Fruit fly (Drosophila melanogaster): ENCODE measurements around the gene Syx16.

Syx16 gene

DNA sequence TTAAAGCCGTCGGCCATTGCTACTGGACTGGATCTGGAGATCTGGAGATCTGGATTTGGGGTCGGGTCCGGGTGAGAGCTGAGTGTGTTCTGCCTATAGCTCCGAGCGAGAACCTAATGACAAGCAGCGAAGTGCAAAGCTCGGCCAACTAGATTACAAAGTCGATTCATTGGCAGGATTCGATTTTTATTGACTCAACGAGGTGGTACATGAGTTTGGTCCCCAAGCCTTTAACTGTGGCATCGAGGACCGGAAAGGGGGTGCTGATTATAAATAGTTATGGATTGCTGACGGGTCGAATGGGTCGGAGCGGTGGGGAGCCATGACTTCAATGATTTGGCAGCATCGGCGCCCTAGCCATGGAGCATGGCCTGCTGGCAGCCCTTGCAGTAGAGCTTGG, 19.9 kb upstream of the Syx16 start, which contains the start of gene CG15459:
Gene CG15459 (minus strand): TSS at position 101 of the 400 bp plus-strand sequence.
- TF ChIP-seq CrebA (GFP tag; optimal IDR thresholded peaks at IDR 0.05; ENCODE audit: borderline replicate concordance) (no peak), psq (GFP tag; optimal IDR thresholded peaks at IDR 0.05) (no peak), Dif (GFP tag; optimal IDR thresholded peaks at IDR 0.05; ENCODE audit: partially characterized antibody) (no peak), dsf (GFP tag; optimal IDR thresholded peaks at IDR 0.05; ENCODE audit: borderline replicate concordance) (no peak), dl (GFP tag; optimal IDR thresholded peaks at IDR 0.05; ENCODE audit: insufficient read depth in 1 of 2, partially characterized antibody in 2 of 2) (no peak), rgr (GFP tag; optimal IDR thresholded peaks at IDR 0.05) (no peak)

DNA sequence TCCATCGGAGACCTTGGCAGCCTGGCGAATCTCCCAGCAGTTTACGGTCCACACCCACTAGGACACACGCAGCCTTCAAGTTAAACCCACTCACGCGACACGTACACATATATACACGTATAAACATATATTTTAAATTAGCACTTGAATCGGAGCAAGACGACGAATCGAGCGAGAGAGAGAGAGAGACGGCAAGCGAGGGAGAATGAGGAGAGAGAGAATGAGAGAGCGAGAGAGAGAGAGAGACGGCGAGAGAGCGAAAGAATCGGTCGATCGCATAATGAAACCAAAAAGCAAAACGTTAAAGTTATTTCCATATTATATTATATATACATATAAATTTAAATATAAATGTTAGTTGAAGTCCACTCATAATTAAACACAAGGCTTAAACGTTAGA, 18.1 kb upstream of the Syx16 start:
- TF ChIP-seq dmrt93B (GFP tag; optimal IDR thresholded peaks at IDR 0.05) (no peak), N (GFP tag; optimal IDR thresholded peaks at IDR 0.05) (no peak), HLH106 (tag; optimal IDR thresholded peaks at IDR 0.05) (no peak), ey (GFP tag; optimal IDR thresholded peaks at IDR 0.05) (no peak), pan (optimal IDR thresholded peaks at IDR 0.05) (no peak), Hr78 (GFP tag; optimal IDR thresholded peaks at IDR 0.05) (no peak), Abd-B (GFP tag; optimal IDR thresholded peaks at IDR 0.05) (no peak), Sp1 (GFP tag; optimal IDR thresholded peaks at IDR 0.05) (no peak), psq (GFP tag; optimal IDR thresholded peaks at IDR 0.05) (no peak), Hnf4 (GFP tag; optimal IDR thresholded peaks at IDR 0.05) (no peak), Jra (GFP tag; optimal IDR thresholded peaks at IDR 0.05) (no peak)

DNA sequence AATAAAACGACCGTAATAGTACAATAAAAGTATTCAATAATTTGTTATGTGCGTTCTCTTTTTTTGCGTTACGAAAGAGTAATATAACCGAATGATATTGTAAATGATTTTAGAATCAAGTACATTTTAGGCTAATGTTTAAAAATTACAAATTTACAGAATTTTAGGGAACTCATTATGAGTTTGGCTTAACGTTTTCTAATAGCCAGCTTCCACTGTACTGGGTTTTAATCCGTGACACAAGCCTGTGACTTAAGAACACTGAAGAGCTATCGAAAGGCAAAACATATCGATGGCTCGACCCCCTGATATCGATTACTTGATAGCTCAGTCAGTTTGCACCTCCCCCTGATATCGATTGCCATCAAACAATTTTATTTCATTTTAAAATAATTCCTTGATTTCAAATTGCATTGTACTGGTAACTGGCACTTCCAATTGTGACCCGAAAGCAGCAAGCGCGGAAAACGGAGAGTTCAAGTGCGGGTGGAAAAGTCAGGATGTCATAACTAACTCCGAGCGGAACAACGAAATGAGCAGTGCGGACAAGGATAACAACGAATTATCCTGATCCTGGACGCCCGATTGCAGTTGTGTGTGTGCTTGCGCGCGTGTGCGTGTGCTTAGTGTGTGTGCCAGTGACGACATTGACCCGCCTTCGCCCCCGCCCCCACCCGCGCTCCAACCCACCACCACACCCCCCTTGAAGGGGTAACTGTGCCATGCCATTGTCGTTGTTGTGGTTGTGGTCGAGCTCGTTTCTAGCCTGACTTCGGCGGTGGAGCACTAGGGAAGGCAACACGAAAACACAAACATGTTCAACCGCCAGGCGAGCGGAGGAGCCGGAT, 739 bp upstream of the Syx16 start, which contains the start of gene HERC2:
Gene HERC2 (plus strand): TSS at position 330 of the 848 bp plus-strand sequence.
- TF ChIP-seq Sp1 (GFP tag; optimal IDR thresholded peaks at IDR 0.05) (peak; percentile 20), HLH106 (tag; optimal IDR thresholded peaks at IDR 0.05) (peak; percentile 68), ey (GFP tag; optimal IDR thresholded peaks at IDR 0.05) (peak; percentile 51), Rel (GFP tag; optimal IDR thresholded peaks at IDR 0.05) (no peak), Rel (tag; optimal IDR thresholded peaks at IDR 0.05) (no peak), psq (GFP tag; optimal IDR thresholded peaks at IDR 0.05) (peak; percentile 28), fru (GFP tag; optimal IDR thresholded peaks at IDR 0.05) (peak; percentile 21), Myc (optimal IDR thresholded peaks at IDR 0.05) (no peak), rgr (GFP tag; optimal IDR thresholded peaks at IDR 0.05) (no peak), Hr83 (GFP tag; optimal IDR thresholded peaks at IDR 0.05; ENCODE audit: poor library complexity, severe bottlenecking) (peak; percentile 2), dl (GFP tag; optimal IDR thresholded peaks at IDR 0.05; ENCODE audit: insufficient read depth in 1 of 2, partially characterized antibody in 2 of 2) (no peak), foxo (GFP tag; optimal IDR thresholded peaks at IDR 0.05) (peak in 1 of 2 experiments; percentile 52), woc (GFP tag; optimal IDR thresholded peaks at IDR 0.05) (peak; percentile 68), h (GFP tag; optimal IDR thresholded peaks at IDR 0.05) (peak; percentile 40)

DNA sequence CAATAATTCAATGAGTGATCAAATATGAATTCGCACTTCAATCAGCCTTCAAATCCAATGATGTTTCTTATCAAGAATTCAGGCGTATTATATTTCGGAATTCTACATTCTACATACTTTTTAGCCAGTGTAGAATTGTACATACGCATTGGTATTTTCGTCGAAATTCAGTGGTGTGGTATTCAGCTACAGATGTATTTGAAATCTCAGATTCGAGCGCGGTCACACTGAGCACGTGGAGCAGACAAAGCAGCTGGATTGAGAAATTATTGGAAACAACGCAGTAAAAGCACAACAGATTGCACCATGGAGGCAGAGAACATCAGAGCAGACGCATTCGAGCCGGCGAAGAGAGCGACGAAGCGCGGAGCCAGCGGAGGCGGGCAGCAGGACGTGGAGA, 2.3 kb downstream of the Syx16 start:
- TF ChIP-seq Rel (GFP tag; optimal IDR thresholded peaks at IDR 0.05) (no peak), Rel (tag; optimal IDR thresholded peaks at IDR 0.05) (no peak), Myc (optimal IDR thresholded peaks at IDR 0.05) (peak; percentile 37), HLH106 (tag; optimal IDR thresholded peaks at IDR 0.05) (no peak)

DNA sequence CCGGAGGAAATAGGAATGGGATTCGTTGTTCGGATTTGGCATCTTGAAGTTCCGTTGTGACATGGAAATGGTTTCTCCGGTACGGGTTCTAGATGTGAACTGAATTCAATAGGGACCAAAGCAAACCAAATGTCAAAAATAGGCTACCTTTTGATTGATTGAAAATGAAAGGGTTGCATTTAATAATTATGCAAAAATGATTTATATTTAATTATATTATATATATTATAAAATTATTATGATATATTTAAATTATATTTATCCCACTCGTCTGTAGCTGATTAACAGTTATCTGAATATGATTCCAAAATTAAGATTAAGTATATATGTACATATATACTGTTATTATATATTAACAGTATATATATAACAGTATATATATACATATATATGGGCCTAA, 2.8 kb downstream of the Syx16 start, which contains the start of gene jb:
Gene jb (minus strand): TSS at position 101 of the 400 bp plus-strand sequence.
- TF ChIP-seq CG32264 (GFP tag; optimal IDR thresholded peaks at IDR 0.05): no peak

DNA sequence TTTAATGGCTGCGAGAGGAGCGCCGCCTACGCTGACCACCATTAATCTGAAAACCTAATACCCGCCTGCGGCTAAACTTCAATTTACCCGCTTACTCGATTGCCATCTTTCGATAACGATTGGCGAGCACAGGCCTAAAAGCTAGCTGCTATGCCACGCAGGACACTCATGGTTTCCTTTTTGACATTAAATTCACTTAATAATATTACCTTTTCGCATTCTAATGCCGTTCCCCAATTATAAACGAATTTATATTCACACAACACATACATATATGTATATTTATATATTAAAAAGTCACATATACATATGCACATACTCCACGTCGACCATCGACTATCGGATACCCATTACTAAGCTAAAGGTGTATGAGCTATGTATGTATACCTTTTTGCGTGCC, 3.9 kb downstream of the Syx16 start:
- no peak for TF ChIP-seq dsf (GFP tag; optimal IDR thresholded peaks at IDR 0.05; ENCODE audit: borderline replicate concordance)

DNA sequence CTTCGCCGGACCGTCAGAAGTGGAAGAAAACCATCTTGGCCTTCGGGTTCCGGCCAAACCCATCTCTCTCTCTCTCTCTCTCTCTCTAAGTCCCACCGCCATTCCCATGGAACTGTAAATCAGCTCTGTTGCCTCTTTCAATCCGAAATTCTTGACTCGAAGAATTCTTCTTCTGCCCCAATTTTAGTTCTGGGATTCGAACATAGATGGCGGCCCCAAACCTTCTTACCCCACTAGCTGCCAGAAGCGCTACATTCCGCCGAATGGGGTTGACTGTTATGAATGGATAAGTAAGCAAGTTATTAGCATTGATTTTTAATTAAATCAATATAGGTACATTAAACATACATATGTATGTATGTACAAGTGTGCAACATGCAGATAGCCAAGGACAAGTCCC, 7.7 kb downstream of the Syx16 start:
- TF ChIP-seq dmrt93B (GFP tag; optimal IDR thresholded peaks at IDR 0.05) (no peak), psq (GFP tag; optimal IDR thresholded peaks at IDR 0.05) (no peak), dsf (GFP tag; optimal IDR thresholded peaks at IDR 0.05; ENCODE audit: borderline replicate concordance) (no peak), Jra (GFP tag; optimal IDR thresholded peaks at IDR 0.05) (no peak), tai (GFP tag; optimal IDR thresholded peaks at IDR 0.05) (no peak), ey (GFP tag; optimal IDR thresholded peaks at IDR 0.05) (no peak), foxo (GFP tag; optimal IDR thresholded peaks at IDR 0.05) (no peak), HLH106 (tag; optimal IDR thresholded peaks at IDR 0.05) (no peak), N (GFP tag; optimal IDR thresholded peaks at IDR 0.05) (no peak), Myc (optimal IDR thresholded peaks at IDR 0.05) (no peak), rgr (GFP tag; optimal IDR thresholded peaks at IDR 0.05) (no peak), Hnf4 (GFP tag; optimal IDR thresholded peaks at IDR 0.05) (no peak), lola (GFP tag; optimal IDR thresholded peaks at IDR 0.05) (no peak), fru (GFP tag; optimal IDR thresholded peaks at IDR 0.05) (no peak), Abd-B (GFP tag; optimal IDR thresholded peaks at IDR 0.05) (no peak), h (GFP tag; optimal IDR thresholded peaks at IDR 0.05) (no peak)

Measured in whole organism, wandering third instar larva.